Worm (Caenorhabditis elegans) whole organism, L3 larva: ENCODE data around the gene wago-4.

Experiments used
- aly-2 ChIP-seq: fragments of 150-350 bp; optimal IDR thresholded peaks from 2 replicates; lab custom pipeline; 2014; ENCODE audit warnings: missing biosample characterization, missing genetic modification characterization
- ceh-9 ChIP-seq: sonication (generic microtip); optimal IDR thresholded peaks from 2 replicates; lab custom pipeline; 2018; ENCODE audit warnings: missing biosample characterization, missing genetic modification characterization
- fos-1 ChIP-seq: fragments of 150-350 bp; optimal IDR thresholded peaks from 2 replicates; lab custom pipeline; 2014; ENCODE audit warnings: missing biosample characterization, missing genetic modification characterization
- jun-1 ChIP-seq: fragments of 150-350 bp; optimal IDR thresholded peaks from 2 replicates; lab custom pipeline; 2014; ENCODE audit warnings: missing biosample characterization, missing genetic modification reagents, missing genetic modification characterization
- mdl-1 ChIP-seq: fragments of 150-350 bp; optimal IDR thresholded peaks from 2 replicates; lab custom pipeline; 2014; ENCODE audit warnings: missing biosample characterization, missing genetic modification characterization
- nhr-12 ChIP-seq: fragments of 150-350 bp; optimal IDR thresholded peaks from 2 replicates; lab custom pipeline; 2014; ENCODE audit warnings: missing biosample characterization, missing genetic modification characterization
- nhr-25 ChIP-seq: sonication (generic microtip); optimal IDR thresholded peaks from 2 replicates; lab custom pipeline; 2017; ENCODE audit warnings: missing biosample characterization, missing genetic modification characterization
- pha-4 ChIP-seq: fragments of 150-350 bp; optimal IDR thresholded peaks from 2 replicates; lab custom pipeline; 2014; ENCODE audit warnings: missing biosample characterization, missing genetic modification reagents, missing genetic modification characterization
- snpc-4 ChIP-seq: fragments of 150-350 bp; optimal IDR thresholded peaks from 2 replicates; lab custom pipeline; 2014; ENCODE audit warnings: missing biosample characterization, missing genetic modification characterization
- unc-62 ChIP-seq: fragments of 150-350 bp; sonication (generic microtip); optimal IDR thresholded peaks from 4 replicates; lab custom pipeline; 2014; ENCODE audit warnings: missing biosample characterization, missing genetic modification reagents, missing genetic modification characterization
- zag-1 ChIP-seq: fragments of 150-350 bp; optimal IDR thresholded peaks from 2 replicates; lab custom pipeline; 2014; ENCODE audit warnings: missing biosample characterization, missing genetic modification characterization
- ztf-11 ChIP-seq: fragments of 150-350 bp; optimal IDR thresholded peaks from 2 replicates; lab custom pipeline; 2014; ENCODE audit warnings: missing biosample characterization, missing genetic modification characterization
- ztf-4 ChIP-seq: fragments of 150-350 bp; optimal IDR thresholded peaks from 2 replicates; lab custom pipeline; 2014; ENCODE audit warnings: missing biosample characterization, missing genetic modification characterization

DNA sequence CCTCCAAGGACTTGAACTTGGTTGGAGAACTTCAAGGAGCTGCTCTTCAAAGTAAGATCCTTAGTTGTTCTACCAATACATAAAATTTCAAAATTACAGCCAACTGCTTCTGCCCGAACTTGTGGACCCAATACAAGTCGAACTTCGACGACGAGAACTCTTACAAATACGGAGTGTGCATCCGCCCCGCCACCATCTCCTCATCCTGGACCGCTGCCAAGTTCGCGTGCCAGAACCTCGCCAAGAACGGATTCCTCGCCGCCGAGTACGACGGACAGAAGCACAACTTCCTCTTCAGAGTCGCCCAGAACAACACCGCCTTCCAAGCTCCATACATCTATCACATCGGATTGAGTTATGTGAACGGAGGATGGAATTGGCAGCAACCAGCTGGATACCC, 22.7 kb upstream of the wago-4 start:
- TF ChIP-seq ceh-9 (tag; lab: Kevin White, UChicago) (no peak), aly-2 (tag; lab: Kevin White, UChicago) (no peak), ztf-4 (tag; lab: Kevin White, UChicago) (no peak), jun-1 (no peak), nhr-12 (tag; lab: Kevin White, UChicago) (no peak), fos-1 (tag; lab: Kevin White, UChicago) (no peak), ztf-11 (no peak), mdl-1 (no peak), snpc-4 (tag; lab: Kevin White, UChicago) (no peak), nhr-25 (tag; lab: Kevin White, UChicago) (no peak), zag-1 (tag; lab: Kevin White, UChicago) (no peak), unc-62 (GFP tag; lab: Kevin White, UChicago) (no peak), pha-4 (tag; lab: Kevin White, UChicago) (no peak)
